Worm (Caenorhabditis elegans) whole organism, mixed stage, embryonic: ENCODE measurements around the gene F22D3.4.

Experiments used
- M03D4.4 ChIP-seq: sonication (generic microtip); optimal IDR thresholded peaks from 2 replicates; lab custom pipeline; 2017; ENCODE audit warnings: mild to moderate bottlenecking, missing genetic modification characterization, missing compliant biosample characterization
- bed-3 ChIP-seq: fragments of 200-800 bp; sonication (Bioruptor generic); optimal IDR thresholded peaks from 3 replicates; lab custom pipeline; 2018; ENCODE audit warnings: mild to moderate bottlenecking, missing genetic modification characterization, moderate library complexity, missing compliant biosample characterization
- blmp-1 ChIP-seq: fragments of 150-350 bp; optimal IDR thresholded peaks from 2 replicates; lab custom pipeline; 2014; ENCODE audit warnings: missing biosample characterization, missing genetic modification characterization
- ceh-39 ChIP-seq: fragments of 150-350 bp; optimal IDR thresholded peaks from 2 replicates; lab custom pipeline; 2014; ENCODE audit warnings: missing biosample characterization, missing genetic modification characterization
- ceh-43 ChIP-seq: fragments of 200-800 bp; sonication (Bioruptor generic); optimal IDR thresholded peaks from 2 replicates; lab custom pipeline; 2018; ENCODE audit warnings: mild to moderate bottlenecking, missing genetic modification characterization, moderate library complexity, missing compliant biosample characterization
- ces-1 ChIP-seq: fragments of 150-350 bp; optimal IDR thresholded peaks from 2 replicates; lab custom pipeline; 2014; ENCODE audit warnings: missing biosample characterization, missing genetic modification reagents, missing genetic modification characterization
- cnd-1 ChIP-seq: fragments of 200-800 bp; sonication (Bioruptor generic); optimal IDR thresholded peaks from 2 replicates; lab custom pipeline; 2018; ENCODE audit warnings: mild to moderate bottlenecking, missing genetic modification characterization, missing compliant biosample characterization
- drap-1 ChIP-seq: fragments of 200-800 bp; sonication (Bioruptor generic); optimal IDR thresholded peaks from 3 replicates; lab custom pipeline; 2018; ENCODE audit warnings: mild to moderate bottlenecking, missing genetic modification characterization, missing compliant biosample characterization
- elt-1 ChIP-seq: sonication (generic microtip); optimal IDR thresholded peaks from 2 replicates; lab custom pipeline; 2017; ENCODE audit warnings: missing genetic modification characterization, mild to moderate bottlenecking, missing compliant biosample characterization, antibody characterized with exemption, moderate library complexity, borderline replicate concordance; ENCODE audit not compliant: insufficient read depth
- elt-3 ChIP-seq: fragments of 150-350 bp; optimal IDR thresholded peaks from 2 replicates; lab custom pipeline; 2014; ENCODE audit warnings: missing biosample characterization, missing genetic modification characterization
- flh-1 ChIP-seq: fragments of 200-800 bp; sonication (Bioruptor generic); optimal IDR thresholded peaks from 2 replicates; lab custom pipeline; 2018; ENCODE audit warnings: mild to moderate bottlenecking, missing genetic modification characterization, moderate library complexity, missing compliant biosample characterization
- ham-2 ChIP-seq: fragments of 200-800 bp; sonication (Bioruptor generic); optimal IDR thresholded peaks from 2 replicates; lab custom pipeline; 2018; ENCODE audit warnings: mild to moderate bottlenecking, missing genetic modification characterization, missing compliant biosample characterization
- hlh-1 ChIP-seq: fragments of 150-350 bp; optimal IDR thresholded peaks from 2 replicates; lab custom pipeline; 2014; ENCODE audit warnings: missing biosample characterization, missing genetic modification reagents, missing genetic modification characterization
- lin-13 ChIP-seq: fragments of 150-350 bp; optimal IDR thresholded peaks from 2 replicates; lab custom pipeline; 2014; ENCODE audit warnings: missing biosample characterization, missing genetic modification characterization
- lin-32 ChIP-seq: fragments of 200-800 bp; sonication (Bioruptor generic); optimal IDR thresholded peaks from 2 replicates; lab custom pipeline; 2018; ENCODE audit warnings: mild to moderate bottlenecking, missing genetic modification characterization, missing compliant biosample characterization
- lsy-2 ChIP-seq: fragments of 150-350 bp; optimal IDR thresholded peaks from 2 replicates; lab custom pipeline; 2014; ENCODE audit warnings: missing biosample characterization, missing genetic modification characterization
- mab-5 ChIP-seq: fragments of 150-350 bp; optimal IDR thresholded peaks from 2 replicates; lab custom pipeline; 2014; ENCODE audit warnings: missing biosample characterization, missing genetic modification characterization
- mep-1 ChIP-seq: fragments of 150-350 bp; optimal IDR thresholded peaks from 2 replicates; lab custom pipeline; 2017; ENCODE audit warnings: missing biosample characterization, missing genetic modification reagents, missing genetic modification characterization, inconsistent platforms
- mls-2 ChIP-seq: sonication (generic microtip); optimal IDR thresholded peaks from 2 replicates; lab custom pipeline; 2016; ENCODE audit warnings: mild to moderate bottlenecking, missing genetic modification characterization, moderate library complexity, missing compliant biosample characterization
- nhr-12 ChIP-seq: fragments of 150-350 bp; optimal IDR thresholded peaks from 2 replicates; lab custom pipeline; 2014; ENCODE audit warnings: missing biosample characterization, missing genetic modification characterization
- nhr-2 ChIP-seq: fragments of 150-350 bp; optimal IDR thresholded peaks from 2 replicates; lab custom pipeline; 2014; ENCODE audit warnings: missing biosample characterization, missing genetic modification characterization
- nhr-237 ChIP-seq: fragments of 150-350 bp; optimal IDR thresholded peaks from 2 replicates; lab custom pipeline; 2014; ENCODE audit warnings: missing biosample characterization, missing genetic modification characterization
- nhr-28 ChIP-seq: fragments of 150-350 bp; optimal IDR thresholded peaks from 2 replicates; lab custom pipeline; 2014; ENCODE audit warnings: missing biosample characterization, missing genetic modification characterization
- nhr-76 ChIP-seq: sonication (generic microtip); optimal IDR thresholded peaks from 2 replicates; lab custom pipeline; 2017; ENCODE audit warnings: missing biosample characterization, missing genetic modification characterization
- sem-2 ChIP-seq: fragments of 200-800 bp; sonication (Bioruptor generic); optimal IDR thresholded peaks from 2 replicates; lab custom pipeline; 2018; ENCODE audit warnings: mild to moderate bottlenecking, missing genetic modification characterization, missing compliant biosample characterization
- snpc-4 ChIP-seq: fragments of 150-350 bp; optimal IDR thresholded peaks from 2 replicates; lab custom pipeline; 2014; ENCODE audit warnings: missing biosample characterization, missing genetic modification characterization
- sptf-1 ChIP-seq: sonication (generic microtip); optimal IDR thresholded peaks from 2 replicates; lab custom pipeline; 2017; ENCODE audit warnings: mild to moderate bottlenecking, missing genetic modification characterization, moderate library complexity, missing compliant biosample characterization
- tbx-8 ChIP-seq: fragments of 200-800 bp; sonication (Bioruptor generic); optimal IDR thresholded peaks from 2 replicates; lab custom pipeline; 2018; ENCODE audit warnings: mild to moderate bottlenecking, missing genetic modification characterization, moderate library complexity, missing compliant biosample characterization
- unc-39 ChIP-seq: fragments of 150-350 bp; optimal IDR thresholded peaks from 2 replicates; lab custom pipeline; 2014; ENCODE audit warnings: missing biosample characterization, missing genetic modification characterization
- zip-8 ChIP-seq: fragments of 150-350 bp; optimal IDR thresholded peaks from 2 replicates; lab custom pipeline; 2014; ENCODE audit warnings: missing biosample characterization, missing genetic modification characterization
- ztf-11 ChIP-seq: fragments of 150-350 bp; optimal IDR thresholded peaks from 2 replicates; lab custom pipeline; 2014; ENCODE audit warnings: missing biosample characterization, missing genetic modification characterization

F22D3.4 gene

ce11 chrII:6888211-6888610 lies 39.2 kb downstream of the F22D3.4 start:
- TF ChIP-seq ztf-11 (tag; lab: Kevin White, UChicago) (no peak), lin-13 (tag; lab: Kevin White, UChicago) (no peak), M03D4.4 (no peak), ceh-43 (no peak), cnd-1 (tag; lab: Kevin White, UChicago) (no peak), lin-32 (no peak), flh-1 (GFP tag; lab: Kevin White, UChicago) (no peak), elt-3 (no peak), ceh-39 (tag; lab: Kevin White, UChicago) (no peak), mab-5 (tag; lab: Kevin White, UChicago) (no peak)

DNA sequence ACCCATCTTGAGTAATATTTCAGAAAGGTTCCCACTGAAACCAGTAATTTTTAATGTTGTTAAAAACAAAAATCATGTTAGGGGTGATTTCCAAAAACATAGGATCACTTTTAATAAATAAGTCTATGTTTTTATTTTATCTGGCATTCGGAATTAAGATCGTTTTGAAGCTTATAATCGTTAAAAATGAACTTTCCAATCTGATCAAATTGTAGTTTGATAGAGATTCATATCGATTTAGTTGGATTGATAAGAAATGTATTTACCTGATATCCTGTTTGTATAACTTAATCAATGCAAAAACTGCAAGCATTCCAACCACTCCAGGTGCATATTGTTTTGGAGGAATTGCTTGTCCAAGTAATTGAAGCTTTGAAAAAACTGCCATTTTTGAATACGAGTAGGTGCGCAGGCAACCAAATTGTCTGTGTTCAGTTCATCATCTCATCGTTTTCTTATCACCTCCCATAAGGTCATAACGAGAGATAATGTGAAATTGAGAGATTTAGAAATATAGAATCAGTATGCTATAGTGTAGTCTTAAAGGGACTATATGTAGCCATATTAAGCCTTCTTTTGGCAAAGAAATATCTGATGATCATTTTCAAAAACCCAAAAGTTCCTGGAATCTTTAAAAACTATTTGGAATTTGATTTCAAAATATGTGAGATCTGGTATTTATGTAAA lies 39.9 kb downstream of the F22D3.4 start, which contains the start of gene pmp-2:
pmp-2 (minus strand) TSS at position 487 of the 687 bp plus-strand sequence.
- no peak for TF ChIP-seq blmp-1
- no peak for TF ChIP-seq lin-13 (tag; lab: Kevin White, UChicago)
- no peak for TF ChIP-seq drap-1 (GFP tag; lab: Kevin White, UChicago)
- no peak for TF ChIP-seq hlh-1
- no peak for TF ChIP-seq elt-1 (tag; lab: Kevin White, UChicago)
- no peak for TF ChIP-seq flh-1 (GFP tag; lab: Kevin White, UChicago)
- no peak for TF ChIP-seq lin-32
- TF ChIP-seq cnd-1 (tag; lab: Kevin White, UChicago), result no peak
- TF ChIP-seq elt-3, result no peak
- TF ChIP-seq nhr-76 (tag; lab: Kevin White, UChicago), result no peak
- no peak for TF ChIP-seq ceh-39 (tag; lab: Kevin White, UChicago)
- TF ChIP-seq zip-8, result no peak
- no peak for TF ChIP-seq tbx-8
- no peak for TF ChIP-seq bed-3
- TF ChIP-seq ham-2 (GFP tag; lab: Kevin White, UChicago), result no peak

DNA sequence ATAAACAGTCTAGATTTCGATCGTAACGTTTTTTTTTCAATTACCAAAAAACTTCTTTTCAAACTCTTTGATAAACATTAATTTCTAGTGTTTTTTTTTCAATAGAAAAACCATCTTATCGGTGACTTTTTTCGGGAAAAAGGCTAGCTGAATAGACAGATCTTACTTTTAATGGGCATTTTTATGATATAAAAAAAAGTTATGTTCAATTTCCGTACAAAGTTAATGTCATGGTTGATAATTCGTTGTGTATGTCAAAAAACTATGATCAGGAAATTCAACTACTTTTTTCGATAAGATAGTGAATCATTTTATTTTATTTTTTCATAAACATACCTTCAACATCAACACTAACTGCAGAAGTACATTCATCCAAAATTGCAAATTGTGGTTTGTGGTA lies 42.8 kb downstream of the F22D3.4 start:
- TF ChIP-seq elt-3, result no peak
- no peak for TF ChIP-seq drap-1 (GFP tag; lab: Kevin White, UChicago)
- no peak for TF ChIP-seq sem-2
- TF ChIP-seq tbx-8, result no peak
- no peak for TF ChIP-seq nhr-76 (tag; lab: Kevin White, UChicago)
- TF ChIP-seq unc-39 (tag; lab: Kevin White, UChicago), result no peak
- no peak for TF ChIP-seq snpc-4 (tag; lab: Kevin White, UChicago)
- TF ChIP-seq lsy-2 (tag; lab: Kevin White, UChicago), result no peak
- no peak for TF ChIP-seq sptf-1
- TF ChIP-seq ceh-43, result no peak
- TF ChIP-seq nhr-12, result no peak
- TF ChIP-seq nhr-237 (tag; lab: Kevin White, UChicago), result no peak
- no peak for TF ChIP-seq mep-1
- no peak for TF ChIP-seq cnd-1 (tag; lab: Kevin White, UChicago)
- no peak for TF ChIP-seq elt-1 (tag; lab: Kevin White, UChicago)
- TF ChIP-seq bed-3, result no peak
- TF ChIP-seq flh-1 (GFP tag; lab: Kevin White, UChicago), result no peak

DNA sequence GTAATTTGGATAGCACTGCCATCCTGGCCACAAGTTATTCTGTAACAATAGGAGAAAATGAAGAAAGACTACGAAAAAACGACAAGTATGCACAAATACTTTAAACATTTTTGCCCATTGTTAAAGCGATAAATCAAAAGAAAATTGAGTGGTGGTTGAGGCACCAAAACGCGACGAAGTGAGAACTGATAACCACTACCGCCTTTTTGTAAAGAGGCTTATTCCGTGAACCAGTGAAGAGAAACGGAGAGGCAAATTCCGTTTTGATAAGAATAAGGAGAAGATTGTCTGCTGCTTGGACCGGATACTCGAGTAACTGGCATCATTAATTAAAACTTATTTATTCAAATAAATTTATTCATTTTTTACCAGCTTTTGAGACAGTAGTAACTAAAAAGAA lies 43.7 kb downstream of the F22D3.4 start, which contains the start of gene pmp-1:
pmp-1 (minus strand) TSS at position 39 of the 400 bp plus-strand sequence.
- TF ChIP-seq nhr-76 (tag; lab: Kevin White, UChicago), result no peak
- no peak for TF ChIP-seq mab-5 (tag; lab: Kevin White, UChicago)
- no peak for TF ChIP-seq sem-2
- no peak for TF ChIP-seq snpc-4 (tag; lab: Kevin White, UChicago)
- no peak for TF ChIP-seq bed-3

DNA sequence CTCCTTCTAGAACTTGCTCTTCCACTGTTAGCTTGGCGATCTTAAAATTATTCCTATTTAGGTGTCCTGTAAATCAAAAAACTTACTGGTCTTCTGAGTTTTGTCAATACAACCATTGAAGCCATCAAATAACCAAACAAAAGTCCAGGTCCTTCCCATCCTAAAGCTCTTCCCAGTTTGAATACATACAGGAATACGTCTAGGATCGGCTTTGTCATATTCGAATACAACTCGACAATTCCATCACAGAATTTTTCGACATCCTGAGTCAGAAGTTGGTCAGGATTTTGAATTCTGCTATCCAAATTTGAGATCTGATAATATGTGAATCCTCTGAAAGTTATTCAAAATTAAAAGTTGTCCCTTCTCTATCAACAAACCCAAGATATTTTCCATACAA lies 45.1 kb downstream of the F22D3.4 start:
- no peak for TF ChIP-seq lin-32
- TF ChIP-seq nhr-28, result no peak
- TF ChIP-seq hlh-1, result no peak
- TF ChIP-seq blmp-1, result no peak
- TF ChIP-seq ceh-39 (tag; lab: Kevin White, UChicago), result no peak
- TF ChIP-seq nhr-2 (tag; lab: Kevin White, UChicago), result no peak
- TF ChIP-seq sptf-1, result no peak
- TF ChIP-seq mls-2 (tag; lab: Kevin White, UChicago), result no peak
- TF ChIP-seq sem-2, result no peak
- TF ChIP-seq ces-1 (GFP tag; lab: Kevin White, UChicago), result no peak
- TF ChIP-seq, all 35 proteins: peak for 0
